Worm (Caenorhabditis elegans) whole organism, L4 larva: ENCODE results near the gene F46C5.6.
A peak's percentile ranks its signal among the peaks of the same experiment; 100 is the strongest.

Experiments used
- F37D6.2 ChIP-seq: sonication (generic microtip); optimal IDR thresholded peaks from 2 replicates; lab custom pipeline; 2016; ENCODE audit warnings: mild to moderate bottlenecking, missing genetic modification characterization, missing compliant biosample characterization
- F44E2.7 ChIP-seq: fragments of 200-800 bp; sonication (Bioruptor generic); IDR thresholded peaks from 2 replicates; pipeline ENCODE4 v2.1.2; 2022; ENCODE audit warnings: missing genetic modification characterization, missing compliant biosample characterization
- T26A8.4 ChIP-seq: fragments of 200-800 bp; sonication (Bioruptor generic); IDR thresholded peaks from 2 replicates; pipeline ENCODE4 v1.3.6; 2022; ENCODE audit warnings: missing genetic modification characterization, missing compliant biosample characterization
- ZK337.2 ChIP-seq: fragments of 200-800 bp; sonication (Bioruptor generic); IDR thresholded peaks from 2 replicates; pipeline ENCODE4 v1.3.6; 2022; ENCODE audit warnings: missing genetic modification reagents, missing genetic modification characterization, missing compliant biosample characterization
- ZK546.5 ChIP-seq, 2 experiments: sonication (generic microtip); optimal IDR thresholded peaks; 2 replicates each; lab custom pipeline; 2017; ENCODE audit warnings: missing biosample characterization in 2 of 2, missing genetic modification characterization in 2 of 2
- aha-1 ChIP-seq: fragments of 150-350 bp; peaks from one replicate; lab custom pipeline; 2014; ENCODE audit warnings: missing biosample characterization, missing genetic modification characterization
- aly-2 ChIP-seq: sonication (generic microtip); optimal IDR thresholded peaks from 2 replicates; lab custom pipeline; 2018; ENCODE audit warnings: missing biosample characterization, missing genetic modification characterization
- ceh-32 ChIP-seq: sonication (generic microtip); optimal IDR thresholded peaks from 2 replicates; lab custom pipeline; 2016; ENCODE audit warnings: mild to moderate bottlenecking, missing genetic modification characterization, missing compliant biosample characterization; ENCODE audit not compliant: poor library complexity
- ceh-82 ChIP-seq: sonication (generic microtip); optimal IDR thresholded peaks from 2 replicates; lab custom pipeline; 2017; ENCODE audit warnings: missing biosample characterization, missing genetic modification characterization
- cey-2 ChIP-seq: sonication (generic microtip); optimal IDR thresholded peaks from 3 replicates; lab custom pipeline; 2017; ENCODE audit warnings: missing genetic modification characterization, mild to moderate bottlenecking, missing compliant biosample characterization, antibody characterized with exemption, borderline replicate concordance; ENCODE audit not compliant: insufficient read depth
- dmd-9 ChIP-seq: fragments of 200-800 bp; sonication (Bioruptor generic); IDR thresholded peaks from 2 replicates; pipeline ENCODE4 v1.3.6; 2022; ENCODE audit warnings: missing genetic modification reagents, missing genetic modification characterization, missing compliant biosample characterization
- dpl-1 ChIP-seq: fragments of 150-350 bp; optimal IDR thresholded peaks from 2 replicates; lab custom pipeline; 2014; ENCODE audit warnings: missing biosample characterization, missing genetic modification reagents, missing genetic modification characterization
- egl-43 ChIP-seq: fragments of 200-800 bp; sonication (Bioruptor generic); IDR thresholded peaks from 2 replicates; pipeline ENCODE4 v1.3.6; 2022; ENCODE audit warnings: missing genetic modification reagents, missing genetic modification characterization, missing compliant biosample characterization
- fkh-10 ChIP-seq: fragments of 150-350 bp; optimal IDR thresholded peaks from 2 replicates; lab custom pipeline; 2014; ENCODE audit warnings: missing biosample characterization, missing genetic modification reagents, missing genetic modification characterization
- hlh-11 ChIP-seq: fragments of 200-800 bp; sonication (Bioruptor generic); optimal IDR thresholded peaks from 2 replicates; lab custom pipeline; 2018; ENCODE audit warnings: mild to moderate bottlenecking, missing genetic modification characterization, missing compliant biosample characterization
- hlh-30 ChIP-seq: sonication (generic microtip); optimal IDR thresholded peaks from 2 replicates; lab custom pipeline; 2017; ENCODE audit warnings: antibody characterized with exemption, mild to moderate bottlenecking, missing genetic modification characterization, missing compliant biosample characterization; ENCODE audit not compliant: insufficient read depth
- jun-1 ChIP-seq: fragments of 150-350 bp; optimal IDR thresholded peaks from 2 replicates; lab custom pipeline; 2014; ENCODE audit warnings: missing biosample characterization, missing genetic modification reagents, missing genetic modification characterization
- lin-15B ChIP-seq: fragments of 150-350 bp; sonication (generic microtip); optimal IDR thresholded peaks from 3 replicates; lab custom pipeline; 2014; ENCODE audit warnings: missing biosample characterization, missing genetic modification characterization
- lin-29 ChIP-seq: fragments of 200-800 bp; sonication (Bioruptor generic); IDR thresholded peaks from 2 replicates; pipeline ENCODE4 v1.3.6; 2022; ENCODE audit warnings: missing genetic modification reagents, missing genetic modification characterization, missing compliant biosample characterization
- mdl-1 ChIP-seq, 2 experiments: fragments of 150-350 bp in 1 of 2; sonication (generic microtip) in 1 of 2; optimal IDR thresholded peaks; 2 replicates each; lab custom pipeline; 2014 to 2017; ENCODE audit warnings: missing biosample characterization in 2 of 2, missing genetic modification characterization in 2 of 2
- mep-1 ChIP-seq: fragments of 150-350 bp; sonication (generic microtip); optimal IDR thresholded peaks from 3 replicates; lab custom pipeline; 2014; ENCODE audit warnings: missing biosample characterization, missing genetic modification characterization
- nhr-28 ChIP-seq: fragments of 150-350 bp; optimal IDR thresholded peaks from 2 replicates; lab custom pipeline; 2014; ENCODE audit warnings: missing biosample characterization, missing genetic modification characterization
- nhr-42 ChIP-seq: fragments of 200-800 bp; sonication (Bioruptor generic); IDR thresholded peaks from 2 replicates; pipeline ENCODE4 v1.3.6; 2022; ENCODE audit warnings: missing genetic modification characterization, missing compliant biosample characterization
- nhr-48 ChIP-seq: sonication (generic microtip); optimal IDR thresholded peaks from 2 replicates; lab custom pipeline; 2016; ENCODE audit warnings: mild to moderate bottlenecking, missing genetic modification characterization, missing compliant biosample characterization
- nhr-76 ChIP-seq: fragments of 150-350 bp; optimal IDR thresholded peaks from 2 replicates; lab custom pipeline; 2014; ENCODE audit warnings: missing biosample characterization, missing genetic modification characterization
- pha-4 ChIP-seq, 2 experiments: fragments of 150-350 bp in 1 of 2; fragments of 200-800 bp in 1 of 2; sonication (Bioruptor generic) in 1 of 2; IDR thresholded peaks in 1 of 2; optimal IDR thresholded peaks in 1 of 2; 2 replicates each; pipeline versions ENCODE4 v1.3.6 to Lab custom; 2014 to 2022; ENCODE audit warnings: missing genetic modification characterization in 2 of 2, missing genetic modification reagents in 2 of 2, missing biosample characterization in 1 of 2, missing compliant biosample characterization in 1 of 2
- php-3 ChIP-seq: fragments of 200-800 bp; sonication (Bioruptor generic); IDR thresholded peaks from 2 replicates; pipeline ENCODE4 v1.3.6; 2022; ENCODE audit warnings: missing genetic modification reagents, missing genetic modification characterization, missing compliant biosample characterization
- pqm-1 ChIP-seq: sonication (generic microtip); optimal IDR thresholded peaks from 2 replicates; lab custom pipeline; 2017; ENCODE audit warnings: missing biosample characterization, missing genetic modification characterization
- sdz-12 ChIP-seq: fragments of 200-800 bp; sonication (Bioruptor generic); optimal IDR thresholded peaks from 2 replicates; lab custom pipeline; 2018; ENCODE audit warnings: mild to moderate bottlenecking, missing genetic modification characterization, missing compliant biosample characterization
- snpc-4 ChIP-seq: fragments of 150-350 bp; optimal IDR thresholded peaks from 2 replicates; lab custom pipeline; 2014; ENCODE audit warnings: missing biosample characterization, missing genetic modification characterization
- spr-1 ChIP-seq: sonication (generic microtip); optimal IDR thresholded peaks from 2 replicates; lab custom pipeline; 2016; ENCODE audit warnings: mild to moderate bottlenecking, missing genetic modification characterization, missing compliant biosample characterization
- tag-97 ChIP-seq: fragments of 200-800 bp; sonication (Bioruptor generic); IDR thresholded peaks from 2 replicates; pipeline ENCODE4 v1.3.6; 2022; ENCODE audit warnings: missing genetic modification characterization, missing compliant biosample characterization
- tra-1 ChIP-seq: fragments of 200-800 bp; sonication (Bioruptor generic); IDR thresholded peaks from 2 replicates; pipeline ENCODE4 v1.3.6; 2022; ENCODE audit warnings: missing genetic modification reagents, missing genetic modification characterization, missing compliant biosample characterization
- unc-62 ChIP-seq, 3 experiments: fragments of 150-350 bp in 1 of 3; sonication (generic microtip); optimal IDR thresholded peaks in 2 of 3; peaks in 1 of 3; 1 replicate in 1 of 3; 2 replicates in 2 of 3; lab custom pipeline; 2014 to 2017; ENCODE audit warnings: missing biosample characterization in 3 of 3, missing genetic modification characterization in 3 of 3, missing genetic modification reagents in 3 of 3, missing genotype in 1 of 3
- zag-1 ChIP-seq: fragments of 150-350 bp; optimal IDR thresholded peaks from 2 replicates; lab custom pipeline; 2014; ENCODE audit warnings: missing biosample characterization, missing genetic modification characterization
- zfp-3 ChIP-seq: fragments of 200-800 bp; sonication (Bioruptor generic); conservative IDR thresholded peaks from 2 replicates; pipeline ENCODE4 v1.3.6; 2022; ENCODE audit warnings: missing genetic modification reagents, missing genetic modification characterization, missing compliant biosample characterization
- ztf-7 ChIP-seq: fragments of 150-350 bp; optimal IDR thresholded peaks from 2 replicates; lab custom pipeline; 2014; ENCODE audit warnings: missing biosample characterization, missing genetic modification characterization

F46C5.6 gene

ce11 chrII:8845932-8846331 lies 1.6 kb upstream of the F46C5.6 start:
- TF ChIP-seq mdl-1 (tag; optimal IDR thresholded peaks at IDR 0.05; lab: Kevin White, UChicago) (peak in 1 of 2 experiments; percentile 42), hlh-30 (peak; percentile 47), nhr-28 (tag; lab: Kevin White, UChicago) (peak; percentile 62), egl-43 (GFP tag; lab: Robert Waterston, UW) (no peak), hlh-11 (tag; lab: Kevin White, UChicago) (peak; percentile 57)

DNA sequence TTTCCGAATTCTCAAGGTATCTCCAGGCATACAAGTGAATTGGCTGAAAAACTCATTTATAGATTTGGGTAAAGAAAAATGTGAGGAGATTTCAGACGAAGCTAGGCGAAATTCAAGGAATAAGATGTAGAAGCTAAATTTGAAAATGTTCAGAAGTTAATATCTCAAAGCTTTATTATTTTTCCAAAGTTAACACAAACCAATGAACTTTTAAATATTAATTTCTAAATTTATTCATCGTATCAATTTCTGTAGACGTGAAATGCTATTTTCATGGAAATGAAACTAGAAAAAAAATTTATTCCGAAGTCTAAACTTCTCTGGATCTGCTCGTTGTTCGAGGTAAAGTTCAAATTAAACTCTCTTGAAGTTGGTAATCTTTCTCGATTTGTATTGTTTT lies 983 bp upstream of the F46C5.6 start, which contains the start of gene agxt-1:
Gene agxt-1, plus strand, starts transcription at position 301 of the 400 bp plus-strand sequence.
- TF ChIP-seq lin-29 = no peak
- TF ChIP-seq jun-1 (tag; lab: Kevin White, UChicago) = no peak
- TF ChIP-seq sdz-12 (GFP tag; lab: Kevin White, UChicago) = no peak
- no peak for TF ChIP-seq cey-2 (tag; lab: Kevin White, UChicago)
- no peak for TF ChIP-seq fkh-10 (GFP tag; lab: Kevin White, UChicago)
- no peak for TF ChIP-seq nhr-48
- TF ChIP-seq pqm-1 = no peak
- TF ChIP-seq ceh-32 (tag; lab: Kevin White, UChicago) = no peak
- no peak for TF ChIP-seq tag-97 (GFP tag; lab: Robert Waterston, UW)
- no peak for TF ChIP-seq tra-1 (GFP tag; lab: Robert Waterston, UW)
- TF ChIP-seq ZK337.2 (GFP tag; lab: Robert Waterston, UW) = no peak
- TF ChIP-seq spr-1 = no peak
- no peak for TF ChIP-seq mep-1 (tag; lab: Kevin White, UChicago)
- TF ChIP-seq F37D6.2 (tag; lab: Kevin White, UChicago) = no peak
- no peak for TF ChIP-seq pha-4 (GFP tag; IDR thresholded peaks at IDR 0.05; lab: Robert Waterston, UW)
- no peak for TF ChIP-seq pha-4 (tag; optimal IDR thresholded peaks at IDR 0.05; lab: Kevin White, UChicago)
- TF ChIP-seq ceh-82 = no peak
- TF ChIP-seq nhr-76 = no peak
- no peak for TF ChIP-seq T26A8.4 (GFP tag; lab: Robert Waterston, UW)
- TF ChIP-seq snpc-4 (tag; lab: Kevin White, UChicago) = no peak

ce11 chrII:8839025-8839424 lies 5.3 kb downstream of the F46C5.6 start, which contains the start of gene F46C5.7:
Gene F46C5.7 (plus strand): TSS chrII:8839325.
- no peak for TF ChIP-seq cey-2 (tag; lab: Kevin White, UChicago)
- no peak for TF ChIP-seq nhr-42 (GFP tag; lab: Robert Waterston, UW)
- no peak for TF ChIP-seq ztf-7
- no peak for TF ChIP-seq zfp-3 (GFP tag; lab: Robert Waterston, UW)
- TF ChIP-seq php-3 (GFP tag; lab: Robert Waterston, UW) = no peak
- no peak for TF ChIP-seq dpl-1 (GFP tag; lab: Kevin White, UChicago)
- no peak for TF ChIP-seq F44E2.7
- TF ChIP-seq aha-1 (tag; lab: Kevin White, UChicago) = no peak
- TF ChIP-seq ZK546.5 (tag; optimal IDR thresholded peaks at IDR 0.05; lab: Kevin White, UChicago) = no peak
- no peak for TF ChIP-seq F37D6.2 (tag; lab: Kevin White, UChicago)
- TF ChIP-seq egl-43 (GFP tag; lab: Robert Waterston, UW) = no peak
- TF ChIP-seq pha-4 (GFP tag; IDR thresholded peaks at IDR 0.05; lab: Robert Waterston, UW) = no peak
- no peak for TF ChIP-seq pha-4 (tag; optimal IDR thresholded peaks at IDR 0.05; lab: Kevin White, UChicago)
- no peak for TF ChIP-seq lin-15B (tag; lab: Kevin White, UChicago)
- TF ChIP-seq snpc-4 (tag; lab: Kevin White, UChicago) = no peak
- no peak for TF ChIP-seq dmd-9 (GFP tag; lab: Robert Waterston, UW)
- TF ChIP-seq T26A8.4 (GFP tag; lab: Robert Waterston, UW) = no peak
- no peak for TF ChIP-seq zag-1 (tag; lab: Kevin White, UChicago)
- no peak for TF ChIP-seq aly-2
- TF ChIP-seq, all 104 proteins: peak for 0

ce11 chrII:8835857-8836256 lies 8.5 kb downstream of the F46C5.6 start, which contains the start of gene F46C5.4:
Gene F46C5.4 (plus strand): TSS chrII:8836078.
- peak; percentile 76 for TF ChIP-seq fkh-10 (GFP tag; lab: Kevin White, UChicago)
- TF ChIP-seq nhr-42 (GFP tag; lab: Robert Waterston, UW) = no peak
- TF ChIP-seq ztf-7 = no peak
- TF ChIP-seq unc-62 (GFP tag; optimal IDR thresholded peaks at IDR 0.05 in 1 of 2; lab: Kevin White, UChicago) = peak in 1 of 2 experiments; percentile 35
- TF ChIP-seq unc-62 (tag; optimal IDR thresholded peaks at IDR 0.05; lab: Kevin White, UChicago) = no peak
